Worm (Caenorhabditis elegans) whole organism, mixed stage, embryonic: Measurements from ENCODE around the gene F48G7.10.

Experiments used
- elt-3 ChIP-seq: fragments of 150-350 bp; optimal IDR thresholded peaks from 2 replicates; lab custom pipeline; 2014; ENCODE audit warnings: missing biosample characterization, missing genetic modification characterization
- hlh-1 ChIP-seq: fragments of 150-350 bp; optimal IDR thresholded peaks from 2 replicates; lab custom pipeline; 2014; ENCODE audit warnings: missing biosample characterization, missing genetic modification reagents, missing genetic modification characterization
- nhr-28 ChIP-seq: fragments of 150-350 bp; optimal IDR thresholded peaks from 2 replicates; lab custom pipeline; 2014; ENCODE audit warnings: missing biosample characterization, missing genetic modification characterization

DNA sequence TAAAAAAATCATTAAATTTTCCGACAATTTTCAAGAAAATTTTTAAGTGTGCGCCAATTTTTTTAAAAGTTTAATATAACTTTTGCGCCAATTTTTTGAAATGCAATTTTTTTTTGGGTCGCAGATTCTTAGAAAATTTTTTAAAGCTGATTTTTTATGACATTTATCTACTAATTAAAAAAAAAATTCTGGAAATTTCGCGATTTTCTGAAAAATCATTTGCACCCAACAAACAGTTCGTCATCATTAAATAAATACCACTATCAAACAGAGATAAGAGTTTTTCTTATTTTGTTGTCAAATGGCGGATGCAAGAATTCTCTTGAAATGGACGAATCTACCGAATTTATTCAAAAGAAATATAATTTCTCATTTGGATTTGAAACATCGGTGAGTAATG lies 19.5 kb downstream of the F48G7.10 start, which contains the start of gene F48G7.13:
- TF ChIP-seq nhr-28 = no peak
- no peak for TF ChIP-seq hlh-1 (tag; lab: Kevin White, UChicago)
- no peak for TF ChIP-seq elt-3 (tag; lab: Kevin White, UChicago)
